Fruit fly (Drosophila melanogaster) whole organism, prepupa: ENCODE data around the gene CG14441.

Source experiments
- Blimp-1 ChIP-seq: fragments of 200-800 bp; sonication (Bioruptor generic); optimal IDR thresholded peaks from 3 replicates; lab custom pipeline; 2017; ENCODE audit warnings: missing biosample characterization, missing genetic modification characterization, mild to moderate bottlenecking, moderate library complexity, missing genetic modification reagents
- CG10669 ChIP-seq: fragments of 200-800 bp; sonication (Bioruptor generic); optimal IDR thresholded peaks from 3 replicates; lab custom pipeline; 2018; ENCODE audit warnings: missing biosample characterization, mild to moderate bottlenecking, missing genetic modification characterization, moderate library complexity
- CG11294 ChIP-seq: fragments of 200-800 bp; sonication (Bioruptor generic); IDR thresholded peaks from 2 replicates; pipeline ENCODE4 v1.3.6; 2022; ENCODE audit warnings: missing biosample characterization, missing genetic modification characterization
- CG11762 ChIP-seq: fragments of 200-800 bp; sonication (Bioruptor generic); optimal IDR thresholded peaks from 3 replicates; lab custom pipeline; 2016; ENCODE audit warnings: missing biosample characterization, missing genetic modification characterization; ENCODE audit not compliant: insufficient read depth
- CG15336 ChIP-seq: fragments of 200-800 bp; sonication (Bioruptor generic); IDR thresholded peaks from 2 replicates; pipeline ENCODE4 v1.3.6; 2022; ENCODE audit warnings: missing biosample characterization, missing genetic modification characterization
- CG3032 ChIP-seq: fragments of 200-800 bp; optimal IDR thresholded peaks from 2 replicates; lab custom pipeline; 2019; ENCODE audit warnings: missing biosample characterization, mild to moderate bottlenecking, missing genetic modification characterization, moderate library complexity
- CG31627 ChIP-seq: fragments of 200-800 bp; sonication (Bioruptor generic); optimal IDR thresholded peaks from 3 replicates; lab custom pipeline; 2016; ENCODE audit warnings: missing biosample characterization, missing genetic modification characterization
- CG32006 ChIP-seq: fragments of 200-800 bp; sonication (Bioruptor generic); optimal IDR thresholded peaks from 3 replicates; lab custom pipeline; 2017; ENCODE audit warnings: missing biosample characterization, mild to moderate bottlenecking, missing genetic modification characterization
- CG34406 ChIP-seq: fragments of 200-800 bp; sonication (Bioruptor generic); optimal IDR thresholded peaks from 3 replicates; lab custom pipeline; 2016; ENCODE audit warnings: missing biosample characterization, missing genetic modification characterization
- CG3919 ChIP-seq: fragments of 200-800 bp; sonication (Bioruptor generic); optimal IDR thresholded peaks from 3 replicates; lab custom pipeline; 2016; ENCODE audit warnings: missing biosample characterization, missing genetic modification characterization
- CG6276 ChIP-seq: fragments of 200-800 bp; sonication (Bioruptor generic); optimal IDR thresholded peaks from 2 replicates; lab custom pipeline; 2017; ENCODE audit warnings: missing biosample characterization, mild to moderate bottlenecking, missing genetic modification characterization
- CG6808 ChIP-seq: fragments of 200-800 bp; sonication (Bioruptor generic); optimal IDR thresholded peaks from 3 replicates; lab custom pipeline; 2017; ENCODE audit warnings: missing biosample characterization, missing genetic modification characterization, mild to moderate bottlenecking, moderate library complexity, missing genetic modification reagents
- CG6854 ChIP-seq: fragments of 200-800 bp; sonication (Bioruptor generic); optimal IDR thresholded peaks from 2 replicates; lab custom pipeline; 2017; ENCODE audit warnings: missing biosample characterization, mild to moderate bottlenecking, missing genetic modification characterization
- CG7368 ChIP-seq: fragments of 200-800 bp; sonication (Bioruptor generic); optimal IDR thresholded peaks from 3 replicates; lab custom pipeline; 2016; ENCODE audit warnings: missing biosample characterization, missing genetic modification characterization
- CG8119 ChIP-seq: fragments of 200-800 bp; sonication (Bioruptor generic); IDR thresholded peaks from 3 replicates; pipeline ENCODE4 v1.3.6; 2022; ENCODE audit warnings: missing biosample characterization, missing genetic modification characterization
- CG8319 ChIP-seq: fragments of 200-800 bp; sonication (Bioruptor generic); optimal IDR thresholded peaks from 3 replicates; lab custom pipeline; 2016; ENCODE audit warnings: missing biosample characterization, missing genetic modification characterization
- CG8632 ChIP-seq: fragments of 200-800 bp; sonication (Bioruptor generic); optimal IDR thresholded peaks from 3 replicates; lab custom pipeline; 2016; ENCODE audit warnings: missing biosample characterization, missing genetic modification characterization
- CG9139 ChIP-seq: fragments of 200-800 bp; sonication (Bioruptor generic); optimal IDR thresholded peaks from 3 replicates; lab custom pipeline; 2017; ENCODE audit warnings: missing biosample characterization, mild to moderate bottlenecking, missing genetic modification characterization
- Eip75B ChIP-seq: fragments of 200-800 bp; sonication (Bioruptor generic); optimal IDR thresholded peaks from 3 replicates; lab custom pipeline; 2016; ENCODE audit warnings: missing biosample characterization, missing genetic modification characterization
- Eip78C ChIP-seq: fragments of 200-800 bp; sonication (Bioruptor generic); peaks from one replicate; lab custom pipeline; 2016; ENCODE audit warnings: missing biosample characterization, missing genetic modification characterization
- Eip93F ChIP-seq: fragments of 200-800 bp; sonication (Bioruptor generic); optimal IDR thresholded peaks from 2 replicates; lab custom pipeline; 2016; ENCODE audit warnings: missing biosample characterization, mild to moderate bottlenecking, missing genetic modification characterization
- Ets21C ChIP-seq: fragments of 200-800 bp; sonication (Bioruptor generic); optimal IDR thresholded peaks from 3 replicates; lab custom pipeline; 2016; ENCODE audit warnings: missing biosample characterization, missing genetic modification characterization
- Ets96B ChIP-seq: fragments of 200-800 bp; optimal IDR thresholded peaks from 2 replicates; lab custom pipeline; 2019; ENCODE audit warnings: missing biosample characterization, mild to moderate bottlenecking, missing genetic modification characterization, moderate library complexity
- Gug ChIP-seq: fragments of 200-800 bp; sonication (Bioruptor generic); IDR thresholded peaks from 2 replicates; pipeline ENCODE4 v1.3.6; 2022; ENCODE audit warnings: missing biosample characterization, missing genetic modification characterization
- Hr38 ChIP-seq: sonication (Bioruptor generic); optimal IDR thresholded peaks from 2 replicates; lab custom pipeline; 2016; ENCODE audit warnings: missing biosample characterization, missing genetic modification characterization
- Hr39 ChIP-seq: fragments of 200-800 bp; sonication (Bioruptor generic); optimal IDR thresholded peaks from 2 replicates; lab custom pipeline; 2016; ENCODE audit warnings: missing biosample characterization, missing genetic modification characterization
- Hr4 ChIP-seq: fragments of 200-800 bp; sonication (Bioruptor generic); optimal IDR thresholded peaks from 3 replicates; lab custom pipeline; 2016; ENCODE audit warnings: missing biosample characterization, missing genetic modification characterization
- Lpt ChIP-seq: fragments of 200-800 bp; sonication (Bioruptor generic); optimal IDR thresholded peaks from 3 replicates; lab custom pipeline; 2016; ENCODE audit warnings: missing biosample characterization, missing genetic modification characterization
- OdsH ChIP-seq: fragments of 200-800 bp; sonication (Bioruptor generic); optimal IDR thresholded peaks from 3 replicates; lab custom pipeline; 2016; ENCODE audit warnings: missing biosample characterization, missing genetic modification characterization
- Sox102F ChIP-seq: fragments of 200-800 bp; sonication (Bioruptor generic); optimal IDR thresholded peaks from 2 replicates; lab custom pipeline; 2016; ENCODE audit warnings: missing biosample characterization, mild to moderate bottlenecking, missing genetic modification characterization
- Sox14 ChIP-seq: fragments of 200-800 bp; sonication (Bioruptor generic); optimal IDR thresholded peaks from 3 replicates; lab custom pipeline; 2016; ENCODE audit warnings: missing biosample characterization, missing genetic modification characterization
- Sox15 ChIP-seq: fragments of 200-800 bp; sonication (Bioruptor generic); optimal IDR thresholded peaks from 3 replicates; lab custom pipeline; 2016; ENCODE audit warnings: missing biosample characterization, missing genetic modification characterization
- achi ChIP-seq: fragments of 200-800 bp; sonication (Bioruptor generic); optimal IDR thresholded peaks from 3 replicates; lab custom pipeline; 2016; ENCODE audit warnings: missing biosample characterization, missing genetic modification characterization
- cyc ChIP-seq: fragments of 200-800 bp; sonication (Bioruptor generic); optimal IDR thresholded peaks from 3 replicates; lab custom pipeline; 2016; ENCODE audit warnings: missing biosample characterization, missing genetic modification characterization
- dac ChIP-seq: fragments of 200-800 bp; sonication (Bioruptor generic); optimal IDR thresholded peaks from 2 replicates; lab custom pipeline; 2017; ENCODE audit warnings: missing biosample characterization, mild to moderate bottlenecking, missing genetic modification characterization
- dsx ChIP-seq: fragments of 200-800 bp; optimal IDR thresholded peaks from 3 replicates; lab custom pipeline; 2019; ENCODE audit warnings: missing biosample characterization, mild to moderate bottlenecking, missing genetic modification characterization, moderate library complexity; ENCODE audit not compliant: poor library complexity, severe bottlenecking
- eg ChIP-seq: fragments of 200-800 bp; sonication (Bioruptor generic); IDR thresholded peaks from 3 replicates; pipeline ENCODE4 v1.3.6; 2022; ENCODE audit warnings: missing biosample characterization, missing genetic modification characterization
- esn ChIP-seq: fragments of 200-800 bp; sonication (Bioruptor generic); optimal IDR thresholded peaks from 2 replicates; lab custom pipeline; 2016; ENCODE audit warnings: missing biosample characterization, mild to moderate bottlenecking, missing genetic modification characterization, moderate library complexity
- fd59A ChIP-seq: fragments of 200-800 bp; sonication (Bioruptor generic); optimal IDR thresholded peaks from 2 replicates; lab custom pipeline; 2017; ENCODE audit warnings: missing biosample characterization, mild to moderate bottlenecking, missing genetic modification characterization, missing genetic modification reagents
- fkh ChIP-seq: fragments of 200-800 bp; sonication (Bioruptor generic); optimal IDR thresholded peaks from 3 replicates; lab custom pipeline; 2017; ENCODE audit warnings: missing biosample characterization, mild to moderate bottlenecking, missing genetic modification characterization, moderate library complexity
- lz ChIP-seq: fragments of 200-800 bp; sonication (Bioruptor generic); optimal IDR thresholded peaks from 3 replicates; lab custom pipeline; 2016; ENCODE audit warnings: missing biosample characterization, missing genetic modification characterization
- net ChIP-seq: fragments of 200-800 bp; sonication (Bioruptor generic); optimal IDR thresholded peaks from 3 replicates; lab custom pipeline; 2016; ENCODE audit warnings: missing biosample characterization, missing genetic modification characterization
- pdm3 ChIP-seq: fragments of 200-800 bp; sonication (Bioruptor generic); optimal IDR thresholded peaks from 3 replicates; lab custom pipeline; 2016; ENCODE audit warnings: missing biosample characterization, missing genetic modification characterization
- salr ChIP-seq, 2 experiments: fragments of 200-800 bp; sonication (Bioruptor generic); optimal IDR thresholded peaks; 3 replicates each; lab custom pipeline; 2016 to 2018; ENCODE audit warnings: missing biosample characterization in 2 of 2, missing genetic modification characterization in 2 of 2, mild to moderate bottlenecking in 1 of 2
- spab ChIP-seq: fragments of 200-800 bp; sonication (Bioruptor generic); optimal IDR thresholded peaks from 2 replicates; lab custom pipeline; 2017; ENCODE audit warnings: missing biosample characterization, mild to moderate bottlenecking, missing genetic modification characterization, missing genetic modification reagents
- ss ChIP-seq, 2 experiments: fragments of 200-800 bp; sonication (Bioruptor generic); optimal IDR thresholded peaks; 2 replicates in 1 of 2; 3 replicates in 1 of 2; lab custom pipeline; 2017 to 2018; ENCODE audit warnings: mild to moderate bottlenecking in 2 of 2, missing biosample characterization in 2 of 2, missing genetic modification characterization in 2 of 2, moderate library complexity in 1 of 2
- svp ChIP-seq: fragments of 200-800 bp; sonication (Bioruptor generic); peaks from one replicate; lab custom pipeline; 2016; ENCODE audit warnings: missing biosample characterization, missing genetic modification characterization
- topi ChIP-seq: fragments of 200-800 bp; sonication (Bioruptor generic); optimal IDR thresholded peaks from 3 replicates; lab custom pipeline; 2016; ENCODE audit warnings: missing biosample characterization, missing genetic modification characterization

CG14441 gene

dm6 chrX:6744088-6744487, 44.8 kb downstream of the CG14441 start, which contains the start of gene RpL17 (continued):
- TF ChIP-seq esn (GFP tag; lab: Kevin White, UChicago), result peak; percentile 85
- peak; percentile 80 for TF ChIP-seq CG31627 (GFP tag; lab: Kevin White, UChicago)
- TF ChIP-seq Eip78C, result peak; percentile 95
- peak; percentile 29 for TF ChIP-seq CG3032 (tag; lab: Kevin White, UChicago)
- peak; percentile 34 for TF ChIP-seq CG32006 (GFP tag; lab: Kevin White, UChicago)
- peak; percentile 63 for TF ChIP-seq Gug
- no peak for TF ChIP-seq Hr38 (GFP tag; lab: Kevin White, UChicago)
- peak; percentile 29 for TF ChIP-seq Hr4 (GFP tag; lab: Kevin White, UChicago)

dm6 chrX:6745547-6745946, 46.2 kb downstream of the CG14441 start:
- TF ChIP-seq salr (GFP tag; optimal IDR thresholded peaks at IDR 0.05; lab: Kevin White, UChicago) (peak in 1 of 2 experiments; percentile 35), pdm3 (GFP tag; lab: Kevin White, UChicago) (peak; percentile 41), CG34406 (GFP tag; lab: Kevin White, UChicago) (no peak), CG6854 (no peak), CG15336 (peak; percentile 60; the same call in 1 of the 2 replicates), CG6276 (GFP tag; lab: Kevin White, UChicago) (no peak), CG8632 (GFP tag; lab: Kevin White, UChicago) (peak; percentile 9), spab (GFP tag; lab: Kevin White, UChicago) (peak; percentile 31), Hr38 (GFP tag; lab: Kevin White, UChicago) (no peak), dac (GFP tag; lab: Kevin White, UChicago) (no peak), CG8119 (peak; percentile 66; the same call in 2 of the 3 replicates), CG3919 (GFP tag; lab: Kevin White, UChicago) (peak; percentile 55), cyc (peak; percentile 37), CG7368 (GFP tag; lab: Kevin White, UChicago) (no peak), achi (GFP tag; lab: Kevin White, UChicago) (peak; percentile 48), Ets21C (no peak), CG10669 (peak; percentile 57), svp (GFP tag; lab: Kevin White, UChicago) (peak; percentile 69), CG11294 (GFP tag; lab: Robert Waterston, UW) (peak; percentile 27; the same call in 1 of the 2 replicates), fd59A (peak; percentile 35), CG6808 (GFP tag; lab: Kevin White, UChicago) (peak; percentile 50), Hr4 (GFP tag; lab: Kevin White, UChicago) (peak; percentile 16), CG9139 (GFP tag; lab: Kevin White, UChicago) (no peak), Eip93F (GFP tag; lab: Kevin White, UChicago) (no peak), esn (GFP tag; lab: Kevin White, UChicago) (peak; percentile 44), Ets96B (tag; lab: Kevin White, UChicago) (peak; percentile 55), topi (GFP tag; lab: Kevin White, UChicago) (peak; percentile 46), CG8319 (GFP tag; lab: Kevin White, UChicago) (no peak), Eip78C (peak; percentile 65), OdsH (GFP tag; lab: Kevin White, UChicago) (peak; percentile 39), Gug (peak; percentile 64), fkh (no peak), net (peak; percentile 2), CG11762 (GFP tag; lab: Kevin White, UChicago) (no peak), Eip75B (GFP tag; lab: Kevin White, UChicago) (peak; percentile 50), Hr39 (GFP tag; lab: Kevin White, UChicago) (peak; percentile 18), Sox15 (no peak), ss (GFP tag; optimal IDR thresholded peaks at IDR 0.05; lab: Kevin White, UChicago) (no peak), CG31627 (GFP tag; lab: Kevin White, UChicago) (peak; percentile 7), Blimp-1 (GFP tag; lab: Kevin White, UChicago) (no peak), Sox14 (GFP tag; lab: Kevin White, UChicago) (peak; percentile 72), CG3032 (tag; lab: Kevin White, UChicago) (peak; percentile 50), eg (GFP tag; lab: Robert Waterston, UW) (peak; percentile 71), Sox102F (peak; percentile 17), Lpt (GFP tag; lab: Kevin White, UChicago) (no peak), dsx (GFP tag; lab: Kevin White, UChicago) (no peak), lz (GFP tag; lab: Kevin White, UChicago) (peak; percentile 31)
